Worm (Caenorhabditis elegans) whole organism, midembryonic: ENCODE measurements around the gene clec-125.

Experiments
- T22C8.4 ChIP-seq: fragments of 200-800 bp; sonication (Bioruptor generic); IDR thresholded peaks from 2 replicates; pipeline ENCODE4 v1.3.6; 2022; ENCODE audit warnings: missing genetic modification characterization, missing compliant biosample characterization
- cog-1 ChIP-seq: sonication (generic microtip); optimal IDR thresholded peaks from 2 replicates; lab custom pipeline; 2016; ENCODE audit warnings: missing genetic modification characterization, missing compliant biosample characterization
- flt-1 ChIP-seq: fragments of 200-800 bp; sonication (Bioruptor generic); IDR thresholded peaks from 2 replicates; pipeline ENCODE4 v1.3.6; 2022; ENCODE audit warnings: missing genetic modification characterization, missing compliant biosample characterization
- klf-2 ChIP-seq: fragments of 200-800 bp; sonication (Bioruptor generic); conservative IDR thresholded peaks from 2 replicates; pipeline ENCODE4 v1.3.6; 2022; ENCODE audit warnings: missing genetic modification reagents, missing genetic modification characterization, missing compliant biosample characterization
- med-1 ChIP-seq: sonication (generic microtip); optimal IDR thresholded peaks from 2 replicates; lab custom pipeline; 2017; ENCODE audit warnings: missing genetic modification characterization, mild to moderate bottlenecking, missing compliant biosample characterization, antibody characterized with exemption, missing genetic modification reagents; ENCODE audit not compliant: insufficient read depth
- ref-1 ChIP-seq: fragments of 200-800 bp; sonication (Bioruptor generic); conservative IDR thresholded peaks from 2 replicates; pipeline ENCODE4 v1.3.6; 2022; ENCODE audit warnings: missing genetic modification reagents, missing genetic modification characterization, missing compliant biosample characterization
- tab-1 ChIP-seq: fragments of 200-800 bp; sonication (Bioruptor generic); IDR thresholded peaks from 2 replicates; pipeline ENCODE4 v1.3.6; 2022; ENCODE audit warnings: missing genetic modification characterization, missing compliant biosample characterization
- ztf-23 ChIP-seq: fragments of 200-800 bp; sonication (Bioruptor generic); IDR thresholded peaks from 2 replicates; pipeline ENCODE4 v1.3.6; 2022; ENCODE audit warnings: missing genetic modification reagents, missing genetic modification characterization, missing compliant biosample characterization
- ztf-29 ChIP-seq: fragments of 200-800 bp; sonication (Bioruptor generic); IDR thresholded peaks from 2 replicates; pipeline ENCODE4 v1.3.6; 2022; ENCODE audit warnings: missing genetic modification reagents, missing genetic modification characterization, missing compliant biosample characterization

Gene clec-125

DNA sequence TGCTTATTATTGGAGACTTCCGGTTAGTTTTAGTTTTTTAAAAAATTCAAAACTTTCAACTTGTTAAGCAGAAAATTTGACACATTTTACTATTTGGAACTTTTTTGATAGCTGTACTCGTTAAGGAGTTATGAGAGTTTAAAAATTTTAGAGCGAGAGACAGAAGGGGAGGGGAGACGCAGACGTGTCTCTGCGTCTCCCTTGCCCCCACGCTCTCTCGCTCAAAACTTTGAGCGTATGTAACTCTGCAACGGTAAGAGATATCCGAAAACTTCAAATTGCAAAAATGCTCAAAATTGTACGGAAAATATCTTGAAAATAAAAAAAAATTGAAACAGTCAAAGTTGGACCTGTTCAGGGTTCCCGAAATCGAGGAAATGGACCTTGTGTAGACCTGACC, 372 bp downstream of the clec-125 start:
- TF ChIP-seq med-1, result no peak
- TF ChIP-seq T22C8.4 (GFP tag; lab: Robert Waterston, UW), result no peak
- no peak for TF ChIP-seq ztf-23
- TF ChIP-seq ref-1, result no peak
- TF ChIP-seq tab-1 (GFP tag; lab: Robert Waterston, UW), result no peak
- no peak for TF ChIP-seq klf-2 (GFP tag; lab: Robert Waterston, UW)
- TF ChIP-seq ztf-29, result no peak

DNA sequence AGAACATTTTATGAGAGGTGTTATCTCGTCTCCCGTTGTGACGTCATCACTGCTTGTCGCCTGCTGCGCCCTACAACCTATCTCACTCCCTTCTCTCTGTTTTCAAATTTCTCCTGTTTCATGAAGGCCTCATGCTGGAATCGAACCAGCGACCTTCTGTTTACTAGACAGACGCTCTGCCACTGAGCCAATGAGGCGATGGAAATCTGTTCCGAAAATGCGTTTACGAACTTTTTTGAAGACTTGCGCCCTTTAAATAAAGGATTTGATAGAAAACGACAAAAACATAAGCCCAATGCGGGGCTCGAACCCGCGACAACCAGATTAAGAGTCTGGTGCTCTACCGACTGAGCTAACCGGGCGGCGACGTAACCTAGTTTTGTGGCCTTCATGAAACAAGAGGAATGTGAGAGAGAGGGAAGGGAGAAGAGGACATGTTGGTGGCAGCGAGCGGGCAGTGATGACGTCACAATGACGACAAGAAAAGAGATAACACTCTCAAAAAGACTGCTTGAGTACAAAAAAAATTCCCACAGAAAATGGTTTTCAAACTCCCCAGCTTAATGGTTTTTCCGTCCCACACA, 3.2 kb downstream of the clec-125 start, which contains the start of gene clec-126:
Gene clec-126 (plus strand): TSS at position 534 of the 584 bp plus-strand sequence.
- peak; percentile 88 for TF ChIP-seq T22C8.4 (GFP tag; lab: Robert Waterston, UW)
- TF ChIP-seq ztf-23, result peak; percentile 87; the same call in 1 of the 2 replicates
- peak; percentile 86; the same call in 1 of the 2 replicates for TF ChIP-seq ztf-29
- TF ChIP-seq ref-1, result peak; percentile 81
- TF ChIP-seq tab-1 (GFP tag; lab: Robert Waterston, UW), result peak; percentile 89
- TF ChIP-seq flt-1 (GFP tag; lab: Robert Waterston, UW), result peak; percentile 93
- TF ChIP-seq cog-1 (tag; lab: Kevin White, UChicago), result peak; percentile 87
- peak; percentile 62 for TF ChIP-seq med-1
- peak; percentile 84 for TF ChIP-seq klf-2 (GFP tag; lab: Robert Waterston, UW)

DNA sequence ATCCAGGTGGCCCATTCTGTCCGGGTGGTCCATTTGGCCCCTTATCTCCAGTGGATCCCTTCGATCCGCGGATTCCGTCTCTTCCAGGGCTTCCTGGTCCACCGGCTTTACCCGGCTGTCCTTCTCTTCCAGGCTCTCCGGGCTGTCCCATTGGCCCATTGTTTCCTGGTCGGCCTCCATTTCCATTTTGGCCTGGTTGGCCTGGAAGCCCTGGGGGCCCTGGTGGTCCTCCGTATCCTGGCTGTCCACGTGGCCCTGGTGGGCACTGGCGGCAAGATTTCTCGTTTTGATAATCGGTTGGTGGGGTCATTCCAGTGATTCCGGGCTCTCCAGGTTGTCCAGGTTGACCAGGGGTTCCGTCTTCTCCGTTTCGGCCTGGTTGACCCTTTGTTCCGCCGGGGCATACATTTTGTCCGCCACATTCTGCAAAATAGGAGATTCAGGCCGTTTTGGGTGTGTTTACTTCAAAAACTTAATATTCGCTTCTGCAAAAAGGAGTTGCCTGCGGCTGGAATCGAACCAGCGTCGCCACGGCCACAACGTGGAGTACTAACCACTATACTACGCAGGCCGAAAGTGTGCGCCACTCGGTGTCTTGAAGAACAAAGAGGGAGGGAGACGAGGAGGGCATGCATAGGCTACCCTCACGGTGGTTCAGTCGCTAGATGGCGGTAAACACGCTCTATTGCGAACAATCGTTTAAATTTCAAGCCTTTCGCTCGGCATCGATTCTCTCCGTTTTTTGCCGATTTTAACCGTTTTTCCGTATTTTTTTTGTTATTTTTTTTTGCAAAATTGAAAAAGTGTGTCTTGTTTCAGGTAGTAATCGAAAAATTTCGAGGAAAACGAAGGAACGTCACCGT, 5.4 kb downstream of the clec-125 start, which contains the start of gene W09G10.9:
Gene W09G10.9 (plus strand): TSS at position 813 of the 863 bp plus-strand sequence.
- TF ChIP-seq T22C8.4 (GFP tag; lab: Robert Waterston, UW), result peak; percentile 92
- peak; percentile 96 for TF ChIP-seq tab-1 (GFP tag; lab: Robert Waterston, UW)
- peak; percentile 93 for TF ChIP-seq ztf-23
- TF ChIP-seq klf-2 (GFP tag; lab: Robert Waterston, UW), result peak; percentile 91
- peak; percentile 43 for TF ChIP-seq med-1
- TF ChIP-seq cog-1 (tag; lab: Kevin White, UChicago), result peak; percentile 4
- TF ChIP-seq ztf-29, result peak; percentile 87
- peak; percentile 89 for TF ChIP-seq ref-1
- peak; percentile 95 for TF ChIP-seq flt-1 (GFP tag; lab: Robert Waterston, UW)

DNA sequence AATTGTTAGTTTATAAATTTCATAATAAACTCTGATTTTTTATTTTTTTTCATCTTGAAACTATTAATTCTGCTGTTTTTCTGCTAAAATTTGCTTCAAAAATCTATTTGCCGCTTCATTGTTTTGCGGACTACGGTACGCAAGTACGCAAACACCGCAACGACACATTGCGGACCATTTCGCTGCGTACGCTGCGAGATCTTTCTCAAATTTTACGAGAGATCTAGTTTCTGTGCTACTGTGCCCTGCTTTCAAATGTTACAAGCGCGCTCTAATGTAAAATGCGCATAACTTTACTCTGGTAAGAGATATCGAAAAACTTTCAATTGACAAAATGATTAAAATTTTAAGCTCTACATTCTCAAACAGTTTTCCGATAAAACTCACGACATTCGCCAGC, 7.7 kb downstream of the clec-125 start:
- peak; percentile 74 for TF ChIP-seq flt-1 (GFP tag; lab: Robert Waterston, UW)

DNA sequence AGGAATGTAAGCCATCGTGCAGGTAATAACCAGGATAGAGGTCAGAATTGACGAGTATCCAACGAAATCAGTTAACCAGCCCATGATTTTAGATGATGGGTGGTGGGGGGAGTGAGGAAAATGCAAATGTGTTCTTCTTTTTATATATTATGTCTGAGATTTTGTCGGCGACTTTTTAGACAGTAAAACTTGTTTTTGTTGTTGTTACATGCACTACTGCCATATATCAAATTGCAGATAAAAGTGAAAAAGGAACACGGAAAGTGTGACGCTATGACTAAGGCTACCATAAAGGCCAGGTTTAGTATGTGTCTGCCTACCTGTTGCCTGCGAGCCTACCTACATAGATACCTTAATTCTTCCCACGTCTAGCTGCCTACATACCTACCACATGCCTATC, 8.3 kb downstream of the clec-125 start, which contains the start of gene col-72:
Gene col-72 (minus strand): TSS at position 101 of the 400 bp plus-strand sequence.
- TF ChIP-seq klf-2 (GFP tag; lab: Robert Waterston, UW), result no peak
- no peak for TF ChIP-seq tab-1 (GFP tag; lab: Robert Waterston, UW)
- no peak for TF ChIP-seq T22C8.4 (GFP tag; lab: Robert Waterston, UW)

DNA sequence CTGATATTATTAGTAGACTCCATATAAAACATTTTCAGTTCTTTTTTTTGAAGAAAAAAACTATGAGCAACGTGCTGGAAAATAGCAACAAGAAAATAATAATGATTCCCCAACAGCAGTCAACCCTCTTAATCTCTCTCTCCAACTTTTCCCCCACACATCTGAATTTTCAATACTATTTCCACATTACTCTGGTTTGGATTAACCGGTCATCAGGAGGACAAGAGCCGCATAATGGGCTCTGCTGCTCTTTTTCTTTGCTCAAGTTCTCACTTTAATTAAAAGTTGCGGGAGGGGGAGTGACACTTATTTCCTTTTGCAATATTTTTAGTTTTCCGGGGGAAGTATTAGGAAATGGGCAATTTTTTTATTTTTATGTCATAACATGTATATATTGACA, 11.7 kb downstream of the clec-125 start:
- TF ChIP-seq ztf-23 (no peak), T22C8.4 (GFP tag; lab: Robert Waterston, UW) (no peak), cog-1 (tag; lab: Kevin White, UChicago) (no peak), ref-1 (no peak), ztf-29 (no peak), flt-1 (GFP tag; lab: Robert Waterston, UW) (no peak), med-1 (no peak)

DNA sequence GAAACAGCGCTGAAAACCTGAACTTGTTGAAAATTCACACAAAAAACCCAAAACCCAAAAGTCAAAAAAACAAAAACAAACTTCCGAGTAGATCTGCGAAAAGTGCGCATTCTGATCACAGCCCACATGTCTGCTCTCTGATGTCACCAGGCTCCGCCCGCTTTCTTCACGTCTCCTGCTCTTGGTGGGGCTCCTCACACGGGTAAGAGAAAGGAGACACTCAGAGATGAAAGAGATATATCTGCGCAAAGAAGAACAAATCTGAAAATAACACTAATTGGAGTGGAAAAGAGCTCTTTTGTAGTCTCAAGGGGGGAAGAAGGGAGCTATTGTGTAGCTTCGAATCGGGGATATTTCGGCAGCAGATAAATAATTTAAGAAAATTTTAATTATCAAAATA, 12.5 kb downstream of the clec-125 start, which contains the start of gene ncs-6:
Gene ncs-6 (minus strand): TSS at position 261 of the 400 bp plus-strand sequence.
- TF ChIP-seq flt-1 (GFP tag; lab: Robert Waterston, UW), result no peak
- no peak for TF ChIP-seq T22C8.4 (GFP tag; lab: Robert Waterston, UW)
- no peak for TF ChIP-seq ztf-29
- no peak for TF ChIP-seq ref-1
- TF ChIP-seq ztf-23, result no peak
- no peak for TF ChIP-seq med-1
- no peak for TF ChIP-seq klf-2 (GFP tag; lab: Robert Waterston, UW)
- no peak for TF ChIP-seq cog-1 (tag; lab: Kevin White, UChicago)
- TF ChIP-seq tab-1 (GFP tag; lab: Robert Waterston, UW), result no peak

DNA sequence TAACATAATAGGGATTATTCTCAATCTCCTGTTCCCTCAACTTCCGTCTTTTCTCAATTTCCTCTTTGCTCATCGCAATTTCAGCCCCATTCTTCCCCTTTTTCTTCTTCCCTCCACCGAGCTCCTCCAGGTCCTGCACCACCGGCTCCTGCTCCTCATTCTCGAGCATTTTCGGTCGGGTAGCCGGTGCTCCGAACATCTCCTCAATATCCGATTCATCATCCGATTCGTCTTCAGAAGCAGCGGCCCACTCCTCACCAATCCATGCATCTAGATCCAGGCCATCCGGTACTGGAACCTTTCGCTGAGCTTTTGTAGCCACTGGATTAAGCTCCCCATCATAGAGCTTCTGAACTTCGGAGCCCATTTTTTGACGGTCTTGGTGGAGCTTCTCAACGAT, 24.3 kb downstream of the clec-125 start:
- TF ChIP-seq ztf-23 (no peak), med-1 (no peak), ztf-29 (no peak), tab-1 (GFP tag; lab: Robert Waterston, UW) (no peak), cog-1 (tag; lab: Kevin White, UChicago) (no peak), T22C8.4 (GFP tag; lab: Robert Waterston, UW) (no peak), klf-2 (GFP tag; lab: Robert Waterston, UW) (no peak), ref-1 (no peak)

DNA sequence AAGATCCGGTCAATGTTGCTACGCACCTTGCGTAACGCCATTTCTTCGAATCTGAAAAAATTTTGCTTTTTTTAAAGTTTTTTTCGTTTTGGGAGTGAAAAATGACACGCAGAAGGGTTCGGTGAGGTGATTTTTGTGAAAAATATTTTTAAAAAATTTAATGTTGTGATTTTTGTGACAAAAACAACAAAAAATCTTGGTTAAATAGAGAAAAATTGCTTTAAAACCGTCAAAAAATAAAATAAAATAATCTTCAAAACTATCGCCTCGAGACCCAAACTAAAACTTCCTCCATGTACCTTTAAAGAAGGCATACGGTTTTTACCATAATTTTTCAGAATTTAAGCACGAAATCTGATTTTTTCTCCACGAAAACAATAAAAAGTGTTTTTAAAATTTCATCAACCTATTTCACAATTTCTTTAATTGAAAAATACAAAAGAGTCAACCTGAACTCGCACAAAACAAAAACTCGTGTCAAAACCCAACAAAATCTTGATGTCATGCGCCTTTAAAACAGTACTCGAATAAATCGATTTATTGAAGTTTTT, 30.7 kb downstream of the clec-125 start, which contains the start of gene apd-3:
Gene apd-3 (minus strand): TSS at position 51 of the 551 bp plus-strand sequence.
- TF ChIP-seq flt-1 (GFP tag; lab: Robert Waterston, UW), result no peak
- TF ChIP-seq ref-1, result no peak
- no peak for TF ChIP-seq klf-2 (GFP tag; lab: Robert Waterston, UW)
- no peak for TF ChIP-seq T22C8.4 (GFP tag; lab: Robert Waterston, UW)
- no peak for TF ChIP-seq cog-1 (tag; lab: Kevin White, UChicago)
- no peak for TF ChIP-seq ztf-29
- no peak for TF ChIP-seq ztf-23
- TF ChIP-seq tab-1 (GFP tag; lab: Robert Waterston, UW), result no peak
- TF ChIP-seq med-1, result no peak

DNA sequence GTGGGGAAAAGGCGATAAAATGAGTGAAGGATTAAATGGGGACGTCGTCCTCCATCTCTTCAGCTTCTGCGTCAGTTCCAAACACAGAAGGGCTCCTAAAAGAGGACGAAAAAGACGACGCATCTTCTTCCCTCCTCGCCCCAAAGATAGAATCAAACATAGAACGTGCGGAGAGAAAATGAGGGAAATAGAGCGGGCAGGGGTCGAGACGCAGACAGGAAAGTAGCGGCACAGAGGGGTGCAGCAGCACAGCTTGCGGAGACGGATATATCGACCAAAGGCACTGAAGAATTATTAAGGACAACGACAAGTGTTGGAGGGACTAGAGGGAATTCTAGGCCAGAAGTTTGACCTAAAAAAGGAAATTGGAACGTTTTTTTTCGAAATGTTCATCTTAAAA, 31.5 kb downstream of the clec-125 start:
- TF ChIP-seq klf-2 (GFP tag; lab: Robert Waterston, UW), result no peak
- no peak for TF ChIP-seq cog-1 (tag; lab: Kevin White, UChicago)
- no peak for TF ChIP-seq ref-1
- no peak; the same call in 1 of the 2 replicates for TF ChIP-seq ztf-29
- no peak for TF ChIP-seq tab-1 (GFP tag; lab: Robert Waterston, UW)
- no peak for TF ChIP-seq ztf-23
- TF ChIP-seq T22C8.4 (GFP tag; lab: Robert Waterston, UW), result no peak
- TF ChIP-seq med-1, result no peak
- no peak for TF ChIP-seq flt-1 (GFP tag; lab: Robert Waterston, UW)
